Worm (Caenorhabditis elegans) whole organism, mixed stage, embryonic: Measurements from ENCODE around the gene C10A4.6.

Source experiments
- M03D4.4 ChIP-seq: sonication (generic microtip); optimal IDR thresholded peaks from 2 replicates; lab custom pipeline; 2017; ENCODE audit warnings: mild to moderate bottlenecking, missing genetic modification characterization, missing compliant biosample characterization
- bed-3 ChIP-seq: fragments of 200-800 bp; sonication (Bioruptor generic); optimal IDR thresholded peaks from 3 replicates; lab custom pipeline; 2018; ENCODE audit warnings: mild to moderate bottlenecking, missing genetic modification characterization, moderate library complexity, missing compliant biosample characterization
- blmp-1 ChIP-seq: fragments of 150-350 bp; optimal IDR thresholded peaks from 2 replicates; lab custom pipeline; 2014; ENCODE audit warnings: missing biosample characterization, missing genetic modification characterization
- ceh-39 ChIP-seq: fragments of 150-350 bp; optimal IDR thresholded peaks from 2 replicates; lab custom pipeline; 2014; ENCODE audit warnings: missing biosample characterization, missing genetic modification characterization
- ceh-83 ChIP-seq: fragments of 200-800 bp; sonication (Bioruptor generic); optimal IDR thresholded peaks from 2 replicates; lab custom pipeline; 2018; ENCODE audit warnings: mild to moderate bottlenecking, missing genetic modification characterization, missing compliant biosample characterization
- ces-1 ChIP-seq: fragments of 150-350 bp; optimal IDR thresholded peaks from 2 replicates; lab custom pipeline; 2014; ENCODE audit warnings: missing biosample characterization, missing genetic modification reagents, missing genetic modification characterization
- cnd-1 ChIP-seq: fragments of 200-800 bp; sonication (Bioruptor generic); optimal IDR thresholded peaks from 2 replicates; lab custom pipeline; 2018; ENCODE audit warnings: mild to moderate bottlenecking, missing genetic modification characterization, missing compliant biosample characterization
- drap-1 ChIP-seq: fragments of 200-800 bp; sonication (Bioruptor generic); optimal IDR thresholded peaks from 3 replicates; lab custom pipeline; 2018; ENCODE audit warnings: mild to moderate bottlenecking, missing genetic modification characterization, missing compliant biosample characterization
- elt-1 ChIP-seq: sonication (generic microtip); optimal IDR thresholded peaks from 2 replicates; lab custom pipeline; 2017; ENCODE audit warnings: missing genetic modification characterization, mild to moderate bottlenecking, missing compliant biosample characterization, antibody characterized with exemption, moderate library complexity, borderline replicate concordance; ENCODE audit not compliant: insufficient read depth
- elt-3 ChIP-seq: fragments of 150-350 bp; optimal IDR thresholded peaks from 2 replicates; lab custom pipeline; 2014; ENCODE audit warnings: missing biosample characterization, missing genetic modification characterization
- flh-1 ChIP-seq: fragments of 200-800 bp; sonication (Bioruptor generic); optimal IDR thresholded peaks from 2 replicates; lab custom pipeline; 2018; ENCODE audit warnings: mild to moderate bottlenecking, missing genetic modification characterization, moderate library complexity, missing compliant biosample characterization
- ham-2 ChIP-seq: fragments of 200-800 bp; sonication (Bioruptor generic); optimal IDR thresholded peaks from 2 replicates; lab custom pipeline; 2018; ENCODE audit warnings: mild to moderate bottlenecking, missing genetic modification characterization, missing compliant biosample characterization
- hlh-1 ChIP-seq: fragments of 150-350 bp; optimal IDR thresholded peaks from 2 replicates; lab custom pipeline; 2014; ENCODE audit warnings: missing biosample characterization, missing genetic modification reagents, missing genetic modification characterization
- lin-13 ChIP-seq: fragments of 150-350 bp; optimal IDR thresholded peaks from 2 replicates; lab custom pipeline; 2014; ENCODE audit warnings: missing biosample characterization, missing genetic modification characterization
- lin-32 ChIP-seq: fragments of 200-800 bp; sonication (Bioruptor generic); optimal IDR thresholded peaks from 2 replicates; lab custom pipeline; 2018; ENCODE audit warnings: mild to moderate bottlenecking, missing genetic modification characterization, missing compliant biosample characterization
- lsy-2 ChIP-seq: fragments of 150-350 bp; optimal IDR thresholded peaks from 2 replicates; lab custom pipeline; 2014; ENCODE audit warnings: missing biosample characterization, missing genetic modification characterization
- mab-5 ChIP-seq: fragments of 150-350 bp; optimal IDR thresholded peaks from 2 replicates; lab custom pipeline; 2014; ENCODE audit warnings: missing biosample characterization, missing genetic modification characterization
- mep-1 ChIP-seq: fragments of 150-350 bp; optimal IDR thresholded peaks from 2 replicates; lab custom pipeline; 2017; ENCODE audit warnings: missing biosample characterization, missing genetic modification reagents, missing genetic modification characterization, inconsistent platforms
- mls-2 ChIP-seq: sonication (generic microtip); optimal IDR thresholded peaks from 2 replicates; lab custom pipeline; 2016; ENCODE audit warnings: mild to moderate bottlenecking, missing genetic modification characterization, moderate library complexity, missing compliant biosample characterization
- nhr-12 ChIP-seq: fragments of 150-350 bp; optimal IDR thresholded peaks from 2 replicates; lab custom pipeline; 2014; ENCODE audit warnings: missing biosample characterization, missing genetic modification characterization
- nhr-2 ChIP-seq: fragments of 150-350 bp; optimal IDR thresholded peaks from 2 replicates; lab custom pipeline; 2014; ENCODE audit warnings: missing biosample characterization, missing genetic modification characterization
- nhr-237 ChIP-seq: fragments of 150-350 bp; optimal IDR thresholded peaks from 2 replicates; lab custom pipeline; 2014; ENCODE audit warnings: missing biosample characterization, missing genetic modification characterization
- nhr-76 ChIP-seq: sonication (generic microtip); optimal IDR thresholded peaks from 2 replicates; lab custom pipeline; 2017; ENCODE audit warnings: missing biosample characterization, missing genetic modification characterization
- pha-4 ChIP-seq: fragments of 150-350 bp; optimal IDR thresholded peaks from 2 replicates; lab custom pipeline; 2018; ENCODE audit warnings: missing biosample characterization, missing genetic modification reagents, missing genetic modification characterization
- snpc-4 ChIP-seq: fragments of 150-350 bp; optimal IDR thresholded peaks from 2 replicates; lab custom pipeline; 2014; ENCODE audit warnings: missing biosample characterization, missing genetic modification characterization
- sptf-1 ChIP-seq: sonication (generic microtip); optimal IDR thresholded peaks from 2 replicates; lab custom pipeline; 2017; ENCODE audit warnings: mild to moderate bottlenecking, missing genetic modification characterization, moderate library complexity, missing compliant biosample characterization
- unc-120 ChIP-seq: sonication (generic microtip); optimal IDR thresholded peaks from 2 replicates; lab custom pipeline; 2017; ENCODE audit warnings: missing genetic modification characterization, missing compliant biosample characterization; ENCODE audit not compliant: poor library complexity, severe bottlenecking
- unc-39 ChIP-seq: fragments of 150-350 bp; optimal IDR thresholded peaks from 2 replicates; lab custom pipeline; 2014; ENCODE audit warnings: missing biosample characterization, missing genetic modification characterization
- unc-62 ChIP-seq: fragments of 150-350 bp; optimal IDR thresholded peaks from 2 replicates; lab custom pipeline; 2014; ENCODE audit warnings: missing biosample characterization, missing genetic modification reagents, missing genetic modification characterization
- zip-8 ChIP-seq: fragments of 150-350 bp; optimal IDR thresholded peaks from 2 replicates; lab custom pipeline; 2014; ENCODE audit warnings: missing biosample characterization, missing genetic modification characterization
- ztf-11 ChIP-seq: fragments of 150-350 bp; optimal IDR thresholded peaks from 2 replicates; lab custom pipeline; 2014; ENCODE audit warnings: missing biosample characterization, missing genetic modification characterization

C10A4.6 gene

DNA sequence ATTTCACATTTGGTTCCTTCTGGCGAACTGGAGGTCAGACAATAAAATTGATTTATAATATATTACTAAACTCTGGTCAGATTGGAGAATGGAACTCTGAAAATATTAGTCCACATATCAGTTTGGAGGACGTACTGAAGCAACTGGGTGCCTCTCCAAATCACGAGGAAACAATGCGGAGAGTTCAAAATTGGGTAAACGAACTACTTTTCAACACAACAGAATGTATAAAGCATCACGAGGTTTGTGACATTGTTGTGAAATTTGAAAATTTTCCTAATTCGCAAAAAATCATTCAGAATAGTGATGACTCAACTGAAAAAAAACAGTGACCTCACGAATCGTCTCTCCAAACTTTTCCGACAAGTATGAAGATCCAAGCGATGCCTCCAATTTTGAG is 2.8 kb downstream of the C10A4.6 start, which contains the start of gene gad-2:
Gene gad-2, plus strand, starts transcription at position 301 of the 400 bp plus-strand sequence.
- TF ChIP-seq M03D4.4 (no peak), nhr-237 (no peak), unc-62 (no peak), ces-1 (GFP tag; lab: Kevin White, UChicago) (no peak), hlh-1 (tag; lab: Kevin White, UChicago) (no peak), ceh-39 (tag; lab: Kevin White, UChicago) (no peak), lsy-2 (tag; lab: Kevin White, UChicago) (no peak), mab-5 (tag; lab: Kevin White, UChicago) (no peak)

DNA sequence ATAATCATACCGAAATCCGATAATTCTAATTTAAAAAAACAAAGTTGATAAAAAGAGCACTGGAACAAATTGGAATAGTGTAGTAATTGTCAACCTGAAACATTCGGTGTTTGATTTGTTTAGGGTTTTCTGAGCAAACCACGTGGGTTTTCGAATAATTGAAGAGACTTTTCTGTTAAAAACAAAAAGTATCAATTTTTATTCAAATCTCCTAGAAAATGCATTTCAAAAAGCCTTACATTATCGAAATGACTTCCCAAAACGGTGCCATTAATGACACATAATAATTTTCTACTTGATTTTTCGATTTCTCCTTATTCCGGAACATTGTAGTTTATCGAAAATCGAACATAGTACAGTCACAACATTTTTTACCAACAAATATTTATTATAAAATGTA is 7.6 kb downstream of the C10A4.6 start, which contains the start of gene C10A4.13:
Gene C10A4.13, minus strand, starts transcription at position 101 of the 400 bp plus-strand sequence.
- no peak for TF ChIP-seq drap-1 (GFP tag; lab: Kevin White, UChicago)
- no peak for TF ChIP-seq mep-1 (tag; lab: Kevin White, UChicago)
- TF ChIP-seq ztf-11 (tag; lab: Kevin White, UChicago): no peak
- no peak for TF ChIP-seq unc-39
- no peak for TF ChIP-seq pha-4
- TF ChIP-seq ceh-39 (tag; lab: Kevin White, UChicago): no peak
- no peak for TF ChIP-seq elt-1 (tag; lab: Kevin White, UChicago)
- no peak for TF ChIP-seq mab-5 (tag; lab: Kevin White, UChicago)
- TF ChIP-seq ceh-83 (GFP tag; lab: Kevin White, UChicago): no peak
- no peak for TF ChIP-seq hlh-1 (tag; lab: Kevin White, UChicago)
- no peak for TF ChIP-seq ham-2
- TF ChIP-seq unc-120 (tag; lab: Kevin White, UChicago): no peak
- TF ChIP-seq nhr-76 (tag; lab: Kevin White, UChicago): no peak
- no peak for TF ChIP-seq cnd-1 (tag; lab: Kevin White, UChicago)
- no peak for TF ChIP-seq mls-2 (tag; lab: Kevin White, UChicago)
- no peak for TF ChIP-seq snpc-4 (tag; lab: Kevin White, UChicago)

- TF ChIP-seq nhr-237: no peak
- TF ChIP-seq ham-2: no peak
- TF ChIP-seq snpc-4 (tag; lab: Kevin White, UChicago): no peak
- no peak for TF ChIP-seq ces-1 (GFP tag; lab: Kevin White, UChicago)
- no peak for TF ChIP-seq unc-120 (tag; lab: Kevin White, UChicago)
- TF ChIP-seq ceh-83 (GFP tag; lab: Kevin White, UChicago): no peak
- no peak for TF ChIP-seq elt-3 (tag; lab: Kevin White, UChicago)
- TF ChIP-seq pha-4: no peak
- no peak for TF ChIP-seq cnd-1 (tag; lab: Kevin White, UChicago)
- TF ChIP-seq ceh-39 (tag; lab: Kevin White, UChicago): no peak
- TF ChIP-seq bed-3: no peak
- no peak for TF ChIP-seq unc-62
- no peak for TF ChIP-seq zip-8 (tag; lab: Kevin White, UChicago)
- no peak for TF ChIP-seq lin-13 (tag; lab: Kevin White, UChicago)
- no peak for TF ChIP-seq sptf-1 (tag; lab: Kevin White, UChicago)
Measured at ce11 chrX:7398584-7398983, 8.2 kb downstream of the C10A4.6 start, which contains the start of gene C10A4.10. TSS of gene C10A4.10 (plus strand) at chrX:7398884.

DNA sequence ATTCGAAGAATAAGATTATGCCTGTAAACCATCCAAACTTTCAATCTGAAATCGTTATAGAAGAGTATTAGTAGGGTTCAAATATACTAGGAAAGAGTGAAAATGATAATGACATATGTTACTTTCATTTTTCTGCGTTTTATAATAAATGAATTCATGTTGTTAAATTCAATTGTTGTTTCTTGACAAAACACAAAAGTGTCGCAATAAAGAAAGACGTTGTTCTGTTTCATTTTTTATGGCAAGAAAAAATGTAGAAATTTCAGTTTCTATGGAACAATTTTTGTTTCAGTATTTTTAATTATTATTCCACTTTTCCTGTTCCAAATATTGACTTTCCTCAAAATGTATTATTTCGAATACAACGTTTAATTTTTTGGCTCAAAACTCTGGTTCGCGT is 10.4 kb downstream of the C10A4.6 start, which contains the start of gene C10A4.4:
Gene C10A4.4, plus strand, starts transcription at position 301 of the 400 bp plus-strand sequence.
- TF ChIP-seq elt-3 (tag; lab: Kevin White, UChicago): no peak
- no peak for TF ChIP-seq lsy-2 (tag; lab: Kevin White, UChicago)
- TF ChIP-seq cnd-1 (tag; lab: Kevin White, UChicago): no peak
- no peak for TF ChIP-seq pha-4
- TF ChIP-seq nhr-12: no peak
- no peak for TF ChIP-seq hlh-1 (tag; lab: Kevin White, UChicago)
- no peak for TF ChIP-seq ceh-39 (tag; lab: Kevin White, UChicago)
- no peak for TF ChIP-seq flh-1
- TF ChIP-seq blmp-1 (tag; lab: Kevin White, UChicago): no peak

- TF ChIP-seq mab-5 (tag; lab: Kevin White, UChicago): no peak
- TF ChIP-seq nhr-12: no peak
- no peak for TF ChIP-seq sptf-1 (tag; lab: Kevin White, UChicago)
- no peak for TF ChIP-seq bed-3
- no peak for TF ChIP-seq cnd-1 (tag; lab: Kevin White, UChicago)
- no peak for TF ChIP-seq zip-8 (tag; lab: Kevin White, UChicago)
- TF ChIP-seq mep-1 (tag; lab: Kevin White, UChicago): no peak
- TF ChIP-seq unc-62: no peak
- no peak for TF ChIP-seq unc-120 (tag; lab: Kevin White, UChicago)
- TF ChIP-seq lin-32 (GFP tag; lab: Kevin White, UChicago): no peak
- no peak for TF ChIP-seq hlh-1 (tag; lab: Kevin White, UChicago)
- TF ChIP-seq lin-13 (tag; lab: Kevin White, UChicago): no peak
- TF ChIP-seq nhr-237: no peak
- TF ChIP-seq flh-1: no peak
- TF ChIP-seq nhr-2 (tag; lab: Kevin White, UChicago): no peak
- TF ChIP-seq ham-2: no peak
- no peak for TF ChIP-seq ces-1 (GFP tag; lab: Kevin White, UChicago)
- no peak for TF ChIP-seq elt-3 (tag; lab: Kevin White, UChicago)
- TF ChIP-seq mls-2 (tag; lab: Kevin White, UChicago): no peak
Measured at ce11 chrX:7404551-7404950, 14.2 kb downstream of the C10A4.6 start.
